Worm (Caenorhabditis elegans): ENCODE results near the gene Y42A5A.1.

DNA sequence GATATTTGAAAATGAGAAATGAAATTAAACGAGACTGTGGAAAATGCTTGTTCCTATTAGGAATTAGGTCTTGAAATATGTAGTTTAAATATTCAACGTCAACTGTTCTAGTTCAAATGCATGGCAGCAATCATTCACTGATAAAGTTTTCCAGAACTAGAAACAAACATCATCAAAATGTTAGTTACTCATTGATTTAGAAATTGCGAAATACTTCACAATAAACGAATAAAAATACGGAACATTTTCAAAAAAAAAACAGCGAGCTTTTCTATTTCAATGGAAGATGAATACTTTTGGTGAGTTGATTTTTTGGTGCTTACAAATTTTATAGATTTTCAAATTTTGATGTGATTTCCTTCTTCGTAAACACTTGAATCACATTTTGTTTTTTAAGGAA is 45.2 kb upstream of the Y42A5A.1 start, which contains the start of gene C45B11.2:
- TF ChIP-seq elt-3 (tag; optimal IDR thresholded peaks at IDR 0.05): no peak
- no peak for TF ChIP-seq ztf-11 (tag; optimal IDR thresholded peaks at IDR 0.05)
- TF ChIP-seq blmp-1 (tag; optimal IDR thresholded peaks at IDR 0.05): no peak
- TF ChIP-seq nhr-12 (tag; optimal IDR thresholded peaks at IDR 0.05): no peak
- TF ChIP-seq mls-2 (tag; optimal IDR thresholded peaks at IDR 0.05): no peak
- TF ChIP-seq lin-13 (tag; optimal IDR thresholded peaks at IDR 0.05): no peak
- no peak for TF ChIP-seq nhr-28 (tag; optimal IDR thresholded peaks at IDR 0.05)
- TF ChIP-seq sem-2 (GFP tag; optimal IDR thresholded peaks at IDR 0.05): no peak
- no peak for TF ChIP-seq lsy-2 (tag; optimal IDR thresholded peaks at IDR 0.05)
- no peak for TF ChIP-seq lin-32 (GFP tag; optimal IDR thresholded peaks at IDR 0.05)
- TF ChIP-seq unc-120 (tag; optimal IDR thresholded peaks at IDR 0.05; ENCODE audit: poor library complexity, severe bottlenecking): no peak
